Worm (Caenorhabditis elegans) whole organism, L2 larva: ENCODE measurements around the gene gcy-3.

ENCODE experiments used
- aly-2 ChIP-seq: fragments of 150-350 bp; optimal IDR thresholded peaks from 2 replicates; lab custom pipeline; 2014; ENCODE audit warnings: missing biosample characterization, missing genetic modification characterization
- ama-1 ChIP-seq: fragments of 150-350 bp; optimal IDR thresholded peaks from 2 replicates; lab custom pipeline; 2018; ENCODE audit warnings: inconsistent platforms
- blmp-1 ChIP-seq: sonication (generic microtip); optimal IDR thresholded peaks from 2 replicates; lab custom pipeline; 2017; ENCODE audit warnings: missing genetic modification characterization, mild to moderate bottlenecking, missing compliant biosample characterization, antibody characterized with exemption, moderate library complexity; ENCODE audit not compliant: insufficient read depth
- elt-1 ChIP-seq: fragments of 150-350 bp; optimal IDR thresholded peaks from 2 replicates; lab custom pipeline; 2014; ENCODE audit warnings: missing biosample characterization, missing genetic modification characterization
- lin-39 ChIP-seq: fragments of 150-350 bp; optimal IDR thresholded peaks from 2 replicates; lab custom pipeline; 2014; ENCODE audit warnings: missing biosample characterization, missing genetic modification reagents, missing genetic modification characterization
- nhr-11 ChIP-seq: fragments of 150-350 bp; optimal IDR thresholded peaks from 2 replicates; lab custom pipeline; 2014; ENCODE audit warnings: missing biosample characterization, missing genetic modification characterization
- peb-1 ChIP-seq: fragments of 150-350 bp; optimal IDR thresholded peaks from 2 replicates; lab custom pipeline; 2014; ENCODE audit warnings: missing biosample characterization, missing genetic modification characterization
- snpc-4 ChIP-seq: fragments of 150-350 bp; optimal IDR thresholded peaks from 2 replicates; lab custom pipeline; 2014; ENCODE audit warnings: missing biosample characterization, missing genetic modification characterization
- unc-39 ChIP-seq: fragments of 150-350 bp; optimal IDR thresholded peaks from 2 replicates; lab custom pipeline; 2014; ENCODE audit warnings: missing biosample characterization, missing genetic modification characterization
- unc-62 ChIP-seq: fragments of 150-350 bp; optimal IDR thresholded peaks from 2 replicates; lab custom pipeline; 2014; ENCODE audit warnings: missing biosample characterization, missing genetic modification reagents, missing genetic modification characterization

DNA sequence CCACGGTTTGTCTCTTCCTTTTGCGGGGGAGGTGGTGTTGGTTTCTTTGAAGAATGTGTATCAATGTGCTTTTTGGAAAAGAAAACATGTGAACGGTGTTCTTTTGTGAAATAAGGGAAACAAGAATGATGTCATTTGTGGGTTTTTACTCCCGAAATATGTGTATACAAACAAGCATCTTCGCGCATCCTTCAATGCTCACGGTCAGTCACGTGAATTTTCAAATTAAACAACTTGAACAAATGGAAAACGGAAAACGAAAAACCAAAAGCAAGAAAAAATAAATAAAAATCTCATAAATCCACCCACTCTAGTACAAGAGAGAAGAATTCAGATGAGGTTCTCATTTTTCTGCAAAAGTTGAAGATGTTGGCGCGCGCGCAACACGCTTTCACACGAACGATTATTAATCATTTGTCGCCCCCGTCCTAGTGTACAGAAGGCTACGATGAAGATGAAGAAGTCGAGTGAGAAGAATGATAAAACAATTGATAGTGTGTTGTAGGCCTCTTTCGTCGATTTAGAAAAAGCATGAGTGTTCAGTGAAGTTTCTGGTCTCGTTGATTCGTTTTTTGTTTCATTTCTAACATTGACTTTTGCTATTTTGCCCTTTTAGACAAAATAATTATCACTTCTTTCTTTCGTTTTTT, 21.9 kb downstream of the gcy-3 start:
- TF ChIP-seq snpc-4 (tag; lab: Kevin White, UChicago), result no peak
- TF ChIP-seq elt-1, result no peak
- no peak for TF ChIP-seq unc-39
- TF ChIP-seq unc-62 (GFP tag; lab: Kevin White, UChicago), result no peak
- TF ChIP-seq ama-1, result no peak
- no peak for TF ChIP-seq blmp-1 (tag; lab: Kevin White, UChicago)
- TF ChIP-seq lin-39, result no peak
- TF ChIP-seq nhr-11, result no peak
- no peak for TF ChIP-seq aly-2
- TF ChIP-seq peb-1 (tag; lab: Kevin White, UChicago), result no peak
